Fruit fly (Drosophila melanogaster) whole organism, pupa: ENCODE data around the gene CG6006.

ENCODE experiments used
- CG14655 ChIP-seq: fragments of 200-800 bp; sonication (Bioruptor generic); optimal IDR thresholded peaks from 3 replicates; lab custom pipeline; 2017; ENCODE audit warnings: mild to moderate bottlenecking, missing biosample characterization, missing genetic modification reagents, missing genetic modification characterization
- CG15710 ChIP-seq: fragments of 200-800 bp; sonication (Bioruptor generic); optimal IDR thresholded peaks from 2 replicates; lab custom pipeline; 2018; ENCODE audit warnings: missing biosample characterization, mild to moderate bottlenecking, missing genetic modification characterization, moderate library complexity
- Pif1B ChIP-seq: fragments of 200-800 bp; sonication (Bioruptor generic); optimal IDR thresholded peaks from 3 replicates; lab custom pipeline; 2016; ENCODE audit warnings: missing biosample characterization, missing genetic modification characterization

DNA sequence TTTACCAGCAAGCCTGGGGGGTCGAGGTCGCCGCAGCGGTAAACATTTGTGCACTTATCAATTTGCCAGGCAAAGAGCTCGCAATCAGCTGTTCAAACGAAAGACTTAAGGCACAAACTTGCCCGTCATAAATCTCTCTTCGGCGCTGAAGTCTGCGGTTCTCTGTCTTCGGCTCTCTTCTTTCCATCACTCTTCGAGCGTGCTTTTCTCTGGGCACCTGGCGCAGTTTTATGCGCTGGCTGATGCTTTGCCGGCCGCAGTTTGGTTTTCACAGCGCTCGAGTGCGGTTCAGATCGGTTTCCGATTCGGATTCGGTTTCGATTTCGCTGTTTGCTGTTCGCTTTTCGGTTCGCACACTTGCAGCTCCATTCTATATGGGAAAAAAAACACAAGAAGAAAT lies 26.3 kb upstream of the CG6006 start:
- no peak for TF ChIP-seq CG15710 (tag; lab: Kevin White, UChicago)
- no peak for TF ChIP-seq Pif1B (GFP tag; lab: Kevin White, UChicago)
- no peak for TF ChIP-seq CG14655 (GFP tag; lab: Kevin White, UChicago)
